Fruit fly (Drosophila melanogaster) whole organism: ENCODE results near the gene CG6330.
A peak's percentile ranks its signal among the peaks of the same experiment; 100 is the strongest.

Experiments
- CG8478 ChIP-seq: fragments of >200 bp; optimal IDR thresholded peaks from 2 replicates; lab custom pipeline; 2018; ENCODE audit warnings: inconsistent platforms
- Dll ChIP-seq: fragments of >200 bp; optimal IDR thresholded peaks from 2 replicates; lab custom pipeline; 2017
- EcR ChIP-seq, 2 experiments: fragments of >200 bp; optimal IDR thresholded peaks; 2 replicates each; lab custom pipeline; 2017; ENCODE audit warnings: missing biosample characterization in 2 of 2, missing genetic modification characterization in 2 of 2, missing genetic modification reagents in 2 of 2
- pan ChIP-seq: fragments of >200 bp; optimal IDR thresholded peaks from 2 replicates; lab custom pipeline; 2017
- psq ChIP-seq: fragments of >200 bp; optimal IDR thresholded peaks from 2 replicates; lab custom pipeline; 2017
- usp ChIP-seq: fragments of >200 bp; optimal IDR thresholded peaks from 2 replicates; lab custom pipeline; 2017; ENCODE audit warnings: missing biosample characterization, missing genetic modification characterization, mixed read lengths

CG6330 gene

dm6 chr3R:26978241-26978640 is 19.9 kb upstream of the CG6330 start, which contains the start of the genes CG14253 and CG46313:
CG14253 (plus strand) TSS chr3R:26978541.
CG46313 (plus strand) TSS chr3R:26978541.
- TF ChIP-seq EcR (GFP tag; optimal IDR thresholded peaks at IDR 0.05; lab: Kevin White, UChicago) (no peak), Dll (no peak), psq (lab: Kevin White, UChicago) (no peak), CG8478 (lab: Kevin White, UChicago) (no peak), pan (no peak), usp (GFP tag; lab: Kevin White, UChicago) (no peak)

dm6 chr3R:26969743-26970142 is 11.5 kb upstream of the CG6330 start:
- TF ChIP-seq usp (GFP tag; lab: Kevin White, UChicago) (no peak), pan (no peak), CG8478 (lab: Kevin White, UChicago) (no peak), psq (lab: Kevin White, UChicago) (no peak), EcR (GFP tag; optimal IDR thresholded peaks at IDR 0.05; lab: Kevin White, UChicago) (no peak), Dll (no peak)

- TF ChIP-seq EcR (GFP tag; optimal IDR thresholded peaks at IDR 0.05; lab: Kevin White, UChicago) (peak in 1 of 2 experiments; percentile 75), usp (GFP tag; lab: Kevin White, UChicago) (no peak), psq (lab: Kevin White, UChicago) (no peak)
Observed at dm6 chr3R:26968823-26969638, 10.7 kb upstream of the CG6330 start.

- TF ChIP-seq psq (lab: Kevin White, UChicago) = no peak
Observed at dm6 chr3R:26968313-26968605, 10.0 kb upstream of the CG6330 start.

- TF ChIP-seq Dll (no peak), pan (no peak), EcR (GFP tag; optimal IDR thresholded peaks at IDR 0.05; lab: Kevin White, UChicago) (no peak), CG8478 (lab: Kevin White, UChicago) (no peak), usp (GFP tag; lab: Kevin White, UChicago) (no peak), psq (lab: Kevin White, UChicago) (no peak)
Observed at dm6 chr3R:26967587-26968312, 9.5 kb upstream of the CG6330 start.

dm6 chr3R:26966794-26967323 is 8.6 kb upstream of the CG6330 start, which contains the start of gene CG5521:
CG5521 (plus strand) TSS chr3R:26966930.
- TF ChIP-seq CG8478 (lab: Kevin White, UChicago) (no peak), pan (no peak), EcR (GFP tag; optimal IDR thresholded peaks at IDR 0.05; lab: Kevin White, UChicago) (no peak), usp (GFP tag; lab: Kevin White, UChicago) (no peak), psq (lab: Kevin White, UChicago) (no peak), Dll (no peak)

dm6 chr3R:26966385-26966784 is 8.1 kb upstream of the CG6330 start, which contains the start of gene Gr97a:
Gr97a (minus strand) TSS chr3R:26966485.
- TF ChIP-seq Dll (no peak), usp (GFP tag; lab: Kevin White, UChicago) (no peak), CG8478 (lab: Kevin White, UChicago) (no peak), psq (lab: Kevin White, UChicago) (no peak), EcR (GFP tag; optimal IDR thresholded peaks at IDR 0.05; lab: Kevin White, UChicago) (no peak), pan (no peak)

- TF ChIP-seq usp (GFP tag; lab: Kevin White, UChicago) (no peak), Dll (no peak), psq (lab: Kevin White, UChicago) (no peak), pan (no peak), EcR (GFP tag; optimal IDR thresholded peaks at IDR 0.05; lab: Kevin White, UChicago) (no peak), CG8478 (lab: Kevin White, UChicago) (no peak)
Observed at dm6 chr3R:26964452-26965133, 6.3 kb upstream of the CG6330 start, which contains the start of gene Tsp97E. Tsp97E (minus strand) TSS chr3R:26964817.

dm6 chr3R:26963747-26964174 is 5.5 kb upstream of the CG6330 start:
- TF ChIP-seq pan (no peak), EcR (GFP tag; optimal IDR thresholded peaks at IDR 0.05; lab: Kevin White, UChicago) (no peak)

- TF ChIP-seq psq (lab: Kevin White, UChicago) (no peak), EcR (GFP tag; optimal IDR thresholded peaks at IDR 0.05; lab: Kevin White, UChicago) (peak in 1 of 2 experiments; percentile 62)
Observed at dm6 chr3R:26960496-26960895, 2.2 kb upstream of the CG6330 start.

dm6 chr3R:26957132-26957531 is 1.2 kb downstream of the CG6330 start:
- TF ChIP-seq CG8478 (lab: Kevin White, UChicago) (no peak), EcR (GFP tag; optimal IDR thresholded peaks at IDR 0.05; lab: Kevin White, UChicago) (no peak), usp (GFP tag; lab: Kevin White, UChicago) (no peak), Dll (no peak), pan (no peak), psq (lab: Kevin White, UChicago) (no peak)
